Fruit fly (Drosophila melanogaster): ENCODE measurements around the gene PpD6.

PpD6 gene

dm6 chr2L:3120820-3121219 lies 11.3 kb downstream of the PpD6 start:
- TF ChIP-seq foxo (GFP tag; optimal IDR thresholded peaks at IDR 0.05) (no peak), Jra (GFP tag; optimal IDR thresholded peaks at IDR 0.05) (no peak), Vsx2 (GFP tag; optimal IDR thresholded peaks at IDR 0.05; ENCODE audit: partially characterized antibody) (no peak), CG32264 (GFP tag; optimal IDR thresholded peaks at IDR 0.05) (no peak), br (GFP tag; optimal IDR thresholded peaks at IDR 0.05) (no peak), Hr78 (GFP tag; optimal IDR thresholded peaks at IDR 0.05) (no peak), Sp1 (GFP tag; optimal IDR thresholded peaks at IDR 0.05) (no peak), brk (GFP tag; optimal IDR thresholded peaks at IDR 0.05) (no peak), pan (optimal IDR thresholded peaks at IDR 0.05) (no peak), Myc (optimal IDR thresholded peaks at IDR 0.05) (no peak), dl (GFP tag; optimal IDR thresholded peaks at IDR 0.05; ENCODE audit: insufficient read depth in 1 of 2, partially characterized antibody in 2 of 2) (no peak), woc (GFP tag; optimal IDR thresholded peaks at IDR 0.05) (no peak)

dm6 chr2L:3121325-3121724 lies 11.9 kb downstream of the PpD6 start:
- no peak for TF ChIP-seq Myc (optimal IDR thresholded peaks at IDR 0.05)
- TF ChIP-seq foxo (GFP tag; optimal IDR thresholded peaks at IDR 0.05), result no peak
- no peak for TF ChIP-seq Dif (GFP tag; optimal IDR thresholded peaks at IDR 0.05; ENCODE audit: partially characterized antibody)
- TF ChIP-seq lola (GFP tag; optimal IDR thresholded peaks at IDR 0.05), result no peak

- TF ChIP-seq dl (GFP tag; optimal IDR thresholded peaks at IDR 0.05; ENCODE audit: insufficient read depth in 1 of 2, partially characterized antibody in 2 of 2) (no peak), Mio (GFP tag; optimal IDR thresholded peaks at IDR 0.05) (no peak), N (GFP tag; optimal IDR thresholded peaks at IDR 0.05) (no peak), tai (GFP tag; optimal IDR thresholded peaks at IDR 0.05) (no peak), Hr83 (GFP tag; optimal IDR thresholded peaks at IDR 0.05; ENCODE audit: poor library complexity, severe bottlenecking) (no peak), usp (GFP tag; optimal IDR thresholded peaks at IDR 0.05) (no peak), sage (GFP tag; optimal IDR thresholded peaks at IDR 0.05) (no peak), Dfd (GFP tag; optimal IDR thresholded peaks at IDR 0.05) (no peak)
Observed at dm6 chr2L:3121745-3122144, 12.3 kb downstream of the PpD6 start.

- TF ChIP-seq GATAd (GFP tag; optimal IDR thresholded peaks at IDR 0.05) (no peak), CG32264 (GFP tag; optimal IDR thresholded peaks at IDR 0.05) (no peak), Jra (GFP tag; optimal IDR thresholded peaks at IDR 0.05) (no peak), foxo (GFP tag; optimal IDR thresholded peaks at IDR 0.05) (no peak), N (GFP tag; optimal IDR thresholded peaks at IDR 0.05) (no peak), HLH106 (tag; optimal IDR thresholded peaks at IDR 0.05) (no peak), usp (GFP tag; optimal IDR thresholded peaks at IDR 0.05) (no peak), OdsH (GFP tag; optimal IDR thresholded peaks at IDR 0.05) (no peak), Dfd (GFP tag; optimal IDR thresholded peaks at IDR 0.05) (no peak), fru (GFP tag; optimal IDR thresholded peaks at IDR 0.05) (no peak), dmrt93B (GFP tag; optimal IDR thresholded peaks at IDR 0.05) (no peak), ey (GFP tag; optimal IDR thresholded peaks at IDR 0.05) (no peak), dsf (GFP tag; optimal IDR thresholded peaks at IDR 0.05; ENCODE audit: borderline replicate concordance) (no peak), psq (GFP tag; optimal IDR thresholded peaks at IDR 0.05) (no peak), rgr (GFP tag; optimal IDR thresholded peaks at IDR 0.05) (no peak), Myc (optimal IDR thresholded peaks at IDR 0.05) (no peak), pan (optimal IDR thresholded peaks at IDR 0.05) (no peak), Sp1 (GFP tag; optimal IDR thresholded peaks at IDR 0.05) (no peak)
Observed at dm6 chr2L:3122216-3122615, 12.7 kb downstream of the PpD6 start.

- TF ChIP-seq Hr78 (GFP tag; optimal IDR thresholded peaks at IDR 0.05), result no peak
- TF ChIP-seq Dfd (GFP tag; optimal IDR thresholded peaks at IDR 0.05), result peak; percentile 55
Observed at dm6 chr2L:3123562-3124345, 14.3 kb downstream of the PpD6 start.

Measured in whole organism, wandering third instar larva.